Worm (Caenorhabditis elegans) whole organism, young adult: Measurements from ENCODE around the gene fbxa-32.
A peak's percentile ranks its signal among the peaks of the same experiment; 100 is the strongest.
"Not testable (repeated sequence)": the region's sequence is repeated elsewhere in the genome, so short reads cannot be mapped to it uniquely, and the experiment has no call there.

Experiments
- C17E4.6 ChIP-seq: fragments of 200-800 bp; sonication (Bioruptor generic); IDR thresholded peaks from 2 replicates; pipeline ENCODE4 v1.3.6; 2022; ENCODE audit warnings: missing genetic modification reagents, missing genetic modification characterization, missing compliant biosample characterization
- Y53F4B.3 ChIP-seq: fragments of 200-800 bp; sonication (Bioruptor generic); IDR thresholded peaks from 2 replicates; pipeline ENCODE4 v1.3.6; 2022; ENCODE audit warnings: missing genetic modification reagents, missing genetic modification characterization, missing compliant biosample characterization
- atf-7 ChIP-seq: sonication (generic microtip); optimal IDR thresholded peaks from 2 replicates; lab custom pipeline; 2017; ENCODE audit warnings: mild to moderate bottlenecking, missing genetic modification characterization, missing compliant biosample characterization
- cebp-1 ChIP-seq, 2 experiments: fragments of 200-800 bp in 1 of 2; sonication (Bioruptor generic) in 1 of 2; sonication (generic microtip) in 1 of 2; IDR thresholded peaks in 1 of 2; optimal IDR thresholded peaks in 1 of 2; 2 replicates each; pipeline versions ENCODE4 v1.3.6 to Lab custom; 2017 to 2022; ENCODE audit warnings: missing compliant biosample characterization in 2 of 2, missing genetic modification characterization in 2 of 2, mild to moderate bottlenecking in 1 of 2, missing genetic modification reagents in 1 of 2, moderate library complexity in 1 of 2
- ceh-91 ChIP-seq: fragments of 200-800 bp; sonication (Bioruptor generic); IDR thresholded peaks from 2 replicates; pipeline ENCODE4 v1.3.6; 2022; ENCODE audit warnings: missing genetic modification reagents, missing genetic modification characterization, missing compliant biosample characterization
- chd-7 ChIP-seq: sonication (generic microtip); optimal IDR thresholded peaks from 2 replicates; lab custom pipeline; 2016; ENCODE audit warnings: mild to moderate bottlenecking, missing genetic modification characterization, moderate library complexity, missing compliant biosample characterization
- efl-1 ChIP-seq: fragments of 150-350 bp; optimal IDR thresholded peaks from 2 replicates; lab custom pipeline; 2014; ENCODE audit warnings: missing biosample characterization, missing genetic modification reagents, missing genetic modification characterization
- egl-44 ChIP-seq: fragments of 200-800 bp; sonication (Bioruptor generic); IDR thresholded peaks from 2 replicates; pipeline ENCODE4 v1.3.6; 2022; ENCODE audit warnings: missing genetic modification reagents, missing genetic modification characterization, missing compliant biosample characterization
- egrh-3 ChIP-seq: fragments of 200-800 bp; sonication (Bioruptor generic); IDR thresholded peaks from 2 replicates; pipeline ENCODE4 v1.3.6; 2022; ENCODE audit warnings: missing genetic modification reagents, missing genetic modification characterization, missing compliant biosample characterization
- ekl-4 ChIP-seq: fragments of 200-800 bp; sonication (Bioruptor generic); IDR thresholded peaks from 2 replicates; pipeline ENCODE4 v1.3.6; 2022; ENCODE audit warnings: missing genetic modification reagents, missing genetic modification characterization, missing compliant biosample characterization
- him-1 ChIP-seq: sonication (generic microtip); optimal IDR thresholded peaks from 2 replicates; lab custom pipeline; 2016; ENCODE audit warnings: missing genotype, missing genetic modification reagents, missing genetic modification characterization, missing compliant biosample characterization
- hsf-1 ChIP-seq: fragments of 200-800 bp; sonication (Bioruptor generic); IDR thresholded peaks from 2 replicates; pipeline ENCODE4 v1.3.6; 2022; ENCODE audit warnings: missing genetic modification reagents, missing genetic modification characterization, missing compliant biosample characterization
- lin-40 ChIP-seq: sonication (generic microtip); optimal IDR thresholded peaks from 2 replicates; lab custom pipeline; 2016; ENCODE audit warnings: missing genetic modification characterization, mild to moderate bottlenecking, missing compliant biosample characterization, missing genotype, missing genetic modification reagents
- lin-54 ChIP-seq: fragments of 200-800 bp; sonication (Bioruptor generic); optimal IDR thresholded peaks from 2 replicates; lab custom pipeline; 2018; ENCODE audit warnings: mild to moderate bottlenecking, missing genetic modification characterization, missing compliant biosample characterization
- lsy-27 ChIP-seq: sonication (generic microtip); optimal IDR thresholded peaks from 2 replicates; lab custom pipeline; 2017; ENCODE audit warnings: missing genetic modification characterization, mild to moderate bottlenecking, missing compliant biosample characterization, antibody characterized with exemption, missing genotype, borderline replicate concordance; ENCODE audit not compliant: insufficient read depth
- mel-28 ChIP-seq: sonication (generic microtip); optimal IDR thresholded peaks from 2 replicates; lab custom pipeline; 2016; ENCODE audit warnings: borderline replicate concordance, mild to moderate bottlenecking, missing genetic modification characterization, missing compliant biosample characterization
- nfya-2 ChIP-seq: fragments of 200-800 bp; sonication (Bioruptor generic); IDR thresholded peaks from 2 replicates; pipeline ENCODE4 v1.3.6; 2022; ENCODE audit warnings: missing genetic modification reagents, missing genetic modification characterization, missing compliant biosample characterization
- nhr-80 ChIP-seq: sonication (generic microtip); optimal IDR thresholded peaks from 2 replicates; lab custom pipeline; 2016; ENCODE audit warnings: missing genetic modification characterization, missing compliant biosample characterization
- tbp1 ChIP-seq: fragments of 200-800 bp; sonication (Bioruptor generic); optimal IDR thresholded peaks from 2 replicates; lab custom pipeline; 2018; ENCODE audit warnings: mild to moderate bottlenecking, missing genetic modification characterization, missing compliant biosample characterization

fbxa-32 gene

DNA sequence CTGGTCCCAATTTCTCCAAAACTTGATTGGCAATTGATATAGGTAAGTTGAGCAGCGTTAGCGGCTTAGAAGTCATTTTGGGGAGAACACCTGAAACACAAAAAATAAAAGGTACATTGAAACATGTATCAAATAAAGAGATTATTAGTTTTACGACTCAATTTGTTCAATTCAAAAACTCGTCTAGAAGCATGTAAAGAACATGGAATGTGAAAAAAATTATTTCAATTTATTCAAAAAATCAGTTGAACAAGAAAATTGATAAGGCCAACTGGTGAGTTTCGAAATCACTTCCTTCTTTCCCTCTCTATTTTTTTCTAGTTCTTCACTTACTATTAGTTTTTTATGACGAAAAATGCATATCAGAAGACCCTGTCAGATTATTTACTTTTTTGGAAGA, 6.5 kb upstream of the fbxa-32 start, which contains the start of gene fbxa-30:
Gene fbxa-30 (minus strand): TSS at position 101 of the 400 bp plus-strand sequence.
- no peak for TF ChIP-seq tbp1 (GFP tag; lab: Kevin White, UChicago)
- TF ChIP-seq nhr-80 (tag; lab: Kevin White, UChicago): peak; percentile 5
- no peak for TF ChIP-seq atf-7 (tag; lab: Kevin White, UChicago)
- no peak for TF ChIP-seq cebp-1 (GFP tag; IDR thresholded peaks at IDR 0.05; lab: Robert Waterston, UW)
- TF ChIP-seq cebp-1 (tag; optimal IDR thresholded peaks at IDR 0.05; lab: Kevin White, UChicago): peak; percentile 57

DNA sequence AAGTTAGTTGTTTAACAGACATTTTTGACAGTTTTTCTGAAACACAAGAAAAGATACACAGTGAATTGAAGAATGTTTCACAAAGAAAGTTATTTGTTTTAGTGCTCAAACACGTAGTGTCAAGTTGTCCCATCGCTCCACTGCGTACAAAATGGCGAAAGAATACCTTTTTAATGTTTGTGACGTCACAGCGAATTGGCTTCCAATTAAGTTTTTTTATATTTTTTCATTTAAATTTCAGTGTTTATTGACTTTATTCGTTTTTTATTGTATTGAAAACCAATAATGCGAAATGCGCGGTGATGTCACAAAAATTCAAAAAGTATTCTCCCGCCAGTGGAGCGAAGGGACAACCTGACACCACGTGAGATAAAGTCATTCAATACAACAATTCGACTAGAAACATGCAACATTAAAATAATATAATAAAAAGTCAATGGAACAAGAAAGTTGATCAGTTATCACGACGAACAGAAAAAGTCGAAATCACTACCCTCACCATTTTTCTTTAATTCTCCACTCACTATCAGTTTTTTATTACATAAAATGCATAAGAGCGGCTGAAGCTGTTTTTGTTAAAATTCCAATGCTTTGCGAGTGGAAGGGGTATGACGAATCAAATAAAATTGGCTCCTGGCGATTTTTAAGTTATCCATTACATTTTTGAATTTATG, 4.7 kb upstream of the fbxa-32 start, which contains the start of gene fbxa-29:
Gene fbxa-29 (minus strand): TSS at position 51 of the 674 bp plus-strand sequence.
- TF ChIP-seq chd-7 (tag; lab: Kevin White, UChicago) (no peak), nhr-80 (tag; lab: Kevin White, UChicago) (peak; percentile 30)

DNA sequence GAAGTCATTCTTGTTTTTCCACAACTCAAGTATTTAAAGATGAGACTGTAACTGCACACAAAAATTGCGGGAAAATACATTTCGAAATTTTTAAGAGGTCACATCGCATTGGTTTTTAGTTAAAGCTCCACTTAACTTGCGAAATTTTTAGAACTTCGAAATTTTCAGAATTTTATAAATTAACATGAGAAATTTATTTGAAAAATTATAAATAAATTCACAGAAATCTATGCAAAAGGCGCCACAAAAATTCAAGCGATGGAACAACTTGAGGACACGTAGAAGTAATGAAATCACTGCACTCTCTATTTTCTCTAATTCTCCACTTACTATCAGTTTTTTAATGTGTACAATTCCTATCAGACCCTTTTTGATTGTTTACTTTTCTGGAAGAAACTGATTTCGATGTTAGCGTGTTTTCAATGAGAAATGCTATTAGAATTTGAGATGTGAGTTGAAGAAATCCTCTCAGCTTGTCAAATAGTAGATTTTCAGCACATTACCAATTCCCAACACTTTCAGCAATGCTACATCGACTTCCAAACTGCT, 2.4 kb upstream of the fbxa-32 start, which contains the start of gene fbxa-31:
Gene fbxa-31 (minus strand): TSS at position 51 of the 549 bp plus-strand sequence.
- TF ChIP-seq atf-7 (tag; lab: Kevin White, UChicago) (no peak), efl-1 (no peak), nhr-80 (tag; lab: Kevin White, UChicago) (peak; percentile 45), cebp-1 (GFP tag; IDR thresholded peaks at IDR 0.05; lab: Robert Waterston, UW) (no peak), cebp-1 (tag; optimal IDR thresholded peaks at IDR 0.05; lab: Kevin White, UChicago) (peak; percentile 23), hsf-1 (GFP tag; lab: Robert Waterston, UW) (no peak)

DNA sequence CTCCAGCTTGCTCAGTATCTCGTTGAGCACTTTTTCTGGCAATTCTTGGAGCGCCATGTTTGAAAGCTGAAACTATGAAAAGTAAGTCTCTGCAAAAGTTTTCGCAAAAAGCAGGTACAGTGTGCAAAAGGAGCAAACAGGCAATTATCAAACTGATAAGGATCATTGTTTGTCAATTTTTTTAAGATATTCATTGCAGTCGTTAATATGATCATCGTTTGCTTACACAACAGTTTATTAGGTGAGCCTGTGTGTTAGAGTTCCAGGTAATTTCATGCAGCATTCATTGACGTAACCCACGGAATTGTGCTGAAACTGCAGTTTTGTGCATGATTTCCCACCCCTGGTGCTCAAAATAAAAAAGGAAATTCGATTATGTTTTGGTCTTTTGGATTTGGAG, 2.3 kb downstream of the fbxa-32 start, which contains the start of gene fbxa-151:
Gene fbxa-151 (minus strand): TSS at position 101 of the 400 bp plus-strand sequence.
- TF ChIP-seq ekl-4 (GFP tag; lab: Robert Waterston, UW); lin-54 (GFP tag; lab: Kevin White, UChicago); lsy-27: not testable (repeated sequence)
- TF ChIP-seq, all 124 proteins: peak for 0; not testable (repeated sequence) for 124

DNA sequence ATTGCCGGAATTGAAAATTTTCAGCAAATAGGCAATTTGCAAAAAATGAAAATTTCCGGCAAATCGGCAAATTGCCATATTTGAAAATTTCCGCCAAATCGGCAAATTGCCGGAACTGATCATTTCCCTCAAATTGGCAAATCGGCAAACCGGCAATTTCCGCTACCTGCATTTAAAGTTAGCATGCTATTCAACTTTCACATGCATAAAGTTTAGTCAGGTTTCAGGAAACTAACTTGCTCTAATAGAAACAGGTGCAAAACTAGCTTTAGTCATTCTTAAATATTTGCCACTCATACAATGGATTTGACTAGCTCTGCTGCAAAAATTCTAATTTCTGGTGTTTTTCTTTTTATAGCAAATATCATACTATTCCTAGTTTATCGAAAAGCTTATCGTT, 5.4 kb downstream of the fbxa-32 start, which contains the start of gene srz-9:
Gene srz-9 (plus strand): TSS at position 301 of the 400 bp plus-strand sequence.
- TF ChIP-seq C17E4.6 (GFP tag; lab: Robert Waterston, UW); lin-40; egl-44 (GFP tag; lab: Robert Waterston, UW): not testable (repeated sequence)

DNA sequence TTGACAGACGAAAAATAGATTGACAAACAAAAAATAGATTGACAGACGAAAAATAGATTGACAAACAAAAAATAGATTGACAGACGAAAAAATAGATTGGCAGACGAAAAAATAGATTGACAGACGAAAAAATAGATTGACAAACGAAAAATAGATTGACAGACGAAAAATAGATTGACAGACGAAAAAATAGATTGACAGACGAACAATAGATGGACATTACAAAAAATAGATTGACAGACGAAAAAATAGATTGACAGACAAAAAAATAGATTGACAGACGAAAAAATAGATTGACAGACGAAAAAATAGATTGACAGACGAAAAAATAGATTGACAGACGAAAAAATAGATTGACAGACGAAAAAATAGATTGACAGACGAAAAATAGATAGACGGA, 7.9 kb downstream of the fbxa-32 start:
- peak; percentile 20 for TF ChIP-seq egrh-3 (GFP tag; lab: Robert Waterston, UW)
- TF ChIP-seq ceh-91 (GFP tag; lab: Robert Waterston, UW): peak; percentile 9; the same call in 1 of the 2 replicates
- TF ChIP-seq Y53F4B.3: peak; percentile 93; the same call in 1 of the 2 replicates

DNA sequence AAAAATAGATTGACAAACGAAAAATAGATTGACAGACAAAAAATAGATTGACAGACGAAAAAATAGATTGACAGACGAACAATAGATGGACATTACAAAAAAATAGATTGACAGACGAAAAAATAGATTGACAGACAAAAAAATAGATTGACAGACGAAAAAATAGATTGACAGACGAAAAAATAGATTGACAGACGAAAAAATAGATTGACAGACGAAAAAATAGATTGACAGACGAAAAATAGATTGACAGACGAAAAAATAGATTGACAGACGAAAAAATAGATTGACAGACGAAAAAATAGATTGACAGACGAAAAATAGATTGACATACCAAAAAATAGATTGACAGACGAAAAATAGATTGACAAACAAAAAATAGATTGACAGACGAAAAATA, 8.8 kb downstream of the fbxa-32 start:
- TF ChIP-seq egrh-3 (GFP tag; lab: Robert Waterston, UW): peak; percentile 98

DNA sequence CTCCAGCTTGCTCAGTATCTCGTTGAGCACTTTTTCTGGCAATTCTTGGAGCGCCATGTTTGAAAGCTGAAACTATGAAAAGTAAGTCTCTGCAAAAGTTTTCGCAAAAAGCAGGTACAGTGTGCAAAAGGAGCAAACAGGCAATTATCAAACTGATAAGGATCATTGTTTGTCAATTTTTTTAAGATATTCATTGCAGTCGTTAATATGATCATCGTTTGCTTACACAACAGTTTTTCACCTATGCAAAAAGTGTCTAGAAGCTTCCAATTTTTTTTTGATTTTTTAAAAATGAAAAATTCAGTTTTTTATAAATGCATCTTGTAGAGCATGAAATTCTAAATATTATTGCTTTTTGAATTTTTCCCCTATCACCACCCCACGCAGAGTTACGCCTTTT, 10.7 kb downstream of the fbxa-32 start, which contains the start of gene fbxa-78:
Gene fbxa-78 (minus strand): TSS at position 101 of the 400 bp plus-strand sequence.
- not testable (repeated sequence) for TF ChIP-seq nfya-2 (GFP tag; lab: Robert Waterston, UW); him-1 (tag; lab: Kevin White, UChicago); mel-28 (tag; lab: Kevin White, UChicago)
